Worm (Caenorhabditis elegans) whole organism, L4/young adult: ENCODE results near the gene coh-3.

Experiments
- W03F9.2 ChIP-seq: fragments of 150-350 bp; optimal IDR thresholded peaks from 2 replicates; lab custom pipeline; 2014; ENCODE audit warnings: missing biosample characterization, missing genetic modification characterization
- dao-5 ChIP-seq: sonication (generic microtip); optimal IDR thresholded peaks from 2 replicates; lab custom pipeline; 2016; ENCODE audit warnings: missing genotype, missing genetic modification characterization, moderate library complexity, missing compliant biosample characterization
- him-1 ChIP-seq: sonication (generic microtip); optimal IDR thresholded peaks from 2 replicates; lab custom pipeline; 2016; ENCODE audit warnings: missing genotype, missing genetic modification reagents, missing genetic modification characterization, missing compliant biosample characterization

- TF ChIP-seq W03F9.2 (tag; lab: Kevin White, UChicago), result peak; percentile 68
- TF ChIP-seq him-1 (tag; lab: Kevin White, UChicago), result no peak
- no peak for TF ChIP-seq dao-5 (tag; lab: Kevin White, UChicago)
Measured at ce11 chrV:14414964-14415564, 42.2 kb upstream of the coh-3 start, which contains the start of the genes nxf-1 and C15H11.11.
